Worm (Caenorhabditis elegans) whole organism, early embryonic: Measurements from ENCODE around the gene C07A9.5.

Source experiments
- F13C5.2 ChIP-seq: sonication (generic microtip); optimal IDR thresholded peaks from 2 replicates; lab custom pipeline; 2017; ENCODE audit warnings: mild to moderate bottlenecking, missing genetic modification characterization, inconsistent platforms, missing compliant biosample characterization
- aly-1 ChIP-seq: sonication (generic microtip); optimal IDR thresholded peaks from 2 replicates; lab custom pipeline; 2016; ENCODE audit warnings: missing genetic modification characterization, missing compliant biosample characterization
- ama-1 ChIP-seq: fragments of 150-350 bp; optimal IDR thresholded peaks from 2 replicates; lab custom pipeline; 2014
- hmg-4 ChIP-seq: fragments of 200-800 bp; sonication (Bioruptor generic); optimal IDR thresholded peaks from 2 replicates; lab custom pipeline; 2018; ENCODE audit warnings: mild to moderate bottlenecking, missing genetic modification characterization, missing compliant biosample characterization
- tbx-37 ChIP-seq: fragments of 200-800 bp; sonication (Bioruptor generic); conservative IDR thresholded peaks from 2 replicates; pipeline ENCODE4 v1.3.6; 2022; ENCODE audit warnings: missing genetic modification reagents, missing genetic modification characterization, missing compliant biosample characterization

- TF ChIP-seq aly-1 (tag; lab: Kevin White, UChicago) (no peak), ama-1 (lab: Kevin White, UChicago) (no peak), F13C5.2 (no peak), tbx-37 (GFP tag; lab: Robert Waterston, UW) (no peak), hmg-4 (GFP tag; lab: Kevin White, UChicago) (no peak)
These were observed 13.1 kb downstream of the C07A9.5 start for ce11 chrIII:9669546-9669945.
